Worm (Caenorhabditis elegans) whole organism, L1 larva: ENCODE measurements around the gene ncs-3.

ENCODE experiments used
- C16A3.4 ChIP-seq: fragments of 150-350 bp; optimal IDR thresholded peaks from 2 replicates; lab custom pipeline; 2014; ENCODE audit warnings: missing biosample characterization, missing genetic modification characterization
- C34B4.2 ChIP-seq: sonication (generic microtip); optimal IDR thresholded peaks from 2 replicates; lab custom pipeline; 2017; ENCODE audit warnings: mild to moderate bottlenecking, missing genetic modification characterization, missing compliant biosample characterization
- alr-1 ChIP-seq: fragments of 200-800 bp; sonication (Bioruptor generic); optimal IDR thresholded peaks from 2 replicates; lab custom pipeline; 2018; ENCODE audit warnings: borderline replicate concordance, mild to moderate bottlenecking, missing genetic modification characterization, missing compliant biosample characterization
- aly-2 ChIP-seq: fragments of 150-350 bp; optimal IDR thresholded peaks from 2 replicates; lab custom pipeline; 2014; ENCODE audit warnings: missing biosample characterization, missing genetic modification characterization
- ceh-8 ChIP-seq: fragments of 200-800 bp; sonication (Bioruptor generic); optimal IDR thresholded peaks from 2 replicates; lab custom pipeline; 2018; ENCODE audit warnings: mild to moderate bottlenecking, missing genetic modification characterization, moderate library complexity, missing compliant biosample characterization
- ceh-90 ChIP-seq: sonication (generic microtip); optimal IDR thresholded peaks from 2 replicates; lab custom pipeline; 2016; ENCODE audit warnings: missing genetic modification characterization, missing compliant biosample characterization
- dpl-1 ChIP-seq, 3 experiments: fragments of 150-350 bp in 2 of 3; sonication (generic microtip) in 1 of 3; optimal IDR thresholded peaks; 2 replicates each; lab custom pipeline; 2014 to 2017; ENCODE audit warnings: missing biosample characterization in 3 of 3, missing genetic modification characterization in 3 of 3, missing genetic modification reagents in 3 of 3
- efl-3 ChIP-seq: fragments of 200-800 bp; sonication (Bioruptor generic); optimal IDR thresholded peaks from 2 replicates; lab custom pipeline; 2018; ENCODE audit warnings: mild to moderate bottlenecking, missing genetic modification characterization, missing compliant biosample characterization
- elt-3 ChIP-seq, 6 experiments: fragments of 150-350 bp in 1 of 6; sonication (generic microtip); optimal IDR thresholded peaks; 2 replicates each; lab custom pipeline; 2017 to 2018; ENCODE audit warnings: missing biosample characterization in 6 of 6, missing genetic modification characterization in 6 of 6, inconsistent platforms in 1 of 6
- ets-5 ChIP-seq: fragments of 200-800 bp; sonication (Bioruptor generic); IDR thresholded peaks from 2 replicates; pipeline ENCODE4 v1.3.6; 2022; ENCODE audit warnings: missing genetic modification characterization, missing compliant biosample characterization
- fkh-10 ChIP-seq: sonication (generic microtip); optimal IDR thresholded peaks from 2 replicates; lab custom pipeline; 2017; ENCODE audit warnings: missing biosample characterization, missing genetic modification reagents, missing genetic modification characterization
- fos-1 ChIP-seq: fragments of 150-350 bp; optimal IDR thresholded peaks from 2 replicates; lab custom pipeline; 2014; ENCODE audit warnings: missing biosample characterization, missing genetic modification characterization
- grh-1 ChIP-seq: fragments of 200-800 bp; sonication (Bioruptor generic); IDR thresholded peaks from 2 replicates; pipeline ENCODE4 v1.3.6; 2022; ENCODE audit warnings: missing genetic modification reagents, missing genetic modification characterization, missing compliant biosample characterization
- hlh-17 ChIP-seq: fragments of 200-800 bp; sonication (Bioruptor generic); optimal IDR thresholded peaks from 2 replicates; lab custom pipeline; 2018; ENCODE audit warnings: missing genetic modification characterization, mild to moderate bottlenecking, missing compliant biosample characterization, moderate library complexity, borderline replicate concordance
- hpl-2 ChIP-seq: fragments of 150-350 bp; optimal IDR thresholded peaks from 2 replicates; lab custom pipeline; 2014; ENCODE audit warnings: missing biosample characterization, missing genetic modification reagents, missing genetic modification characterization
- isw-1 ChIP-seq: fragments of 200-800 bp; sonication (Bioruptor generic); IDR thresholded peaks from 2 replicates; pipeline ENCODE4 v1.3.6; 2022; ENCODE audit warnings: missing genetic modification characterization, missing compliant biosample characterization
- jun-1 ChIP-seq: fragments of 150-350 bp; optimal IDR thresholded peaks from 2 replicates; lab custom pipeline; 2014; ENCODE audit warnings: missing biosample characterization, missing genetic modification reagents, missing genetic modification characterization
- lin-14 ChIP-seq: fragments of 200-800 bp; sonication (Bioruptor generic); optimal IDR thresholded peaks from 2 replicates; lab custom pipeline; 2018; ENCODE audit warnings: mild to moderate bottlenecking, missing genetic modification characterization, moderate library complexity, missing compliant biosample characterization
- lin-35 ChIP-seq, 2 experiments: fragments of 150-350 bp; optimal IDR thresholded peaks; 2 replicates each; lab custom pipeline; 2014; ENCODE audit warnings: missing biosample characterization in 2 of 2, missing genetic modification characterization in 2 of 2, missing genetic modification reagents in 2 of 2
- lir-3 ChIP-seq: sonication (generic microtip); optimal IDR thresholded peaks from 2 replicates; lab custom pipeline; 2016; ENCODE audit warnings: mild to moderate bottlenecking, missing genetic modification characterization, moderate library complexity, missing compliant biosample characterization; ENCODE audit not compliant: poor library complexity
- lsy-2 ChIP-seq, 2 experiments: fragments of 150-350 bp; optimal IDR thresholded peaks; 2 replicates each; lab custom pipeline; 2014; ENCODE audit warnings: missing biosample characterization in 2 of 2, missing genetic modification characterization in 2 of 2
- mab-9 ChIP-seq: fragments of 200-800 bp; sonication (Bioruptor generic); IDR thresholded peaks from 2 replicates; pipeline ENCODE4 v1.3.6; 2022; ENCODE audit warnings: missing genetic modification reagents, missing genetic modification characterization, missing compliant biosample characterization
- mdl-1 ChIP-seq, 2 experiments: fragments of 150-350 bp; optimal IDR thresholded peaks; 2 replicates each; lab custom pipeline; 2014 to 2017; ENCODE audit warnings: missing biosample characterization in 2 of 2, missing genetic modification characterization in 2 of 2, inconsistent platforms in 1 of 2
- nhr-11 ChIP-seq: fragments of 150-350 bp; optimal IDR thresholded peaks from 2 replicates; lab custom pipeline; 2014; ENCODE audit warnings: missing biosample characterization, missing genetic modification characterization
- nhr-20 ChIP-seq: sonication (generic microtip); optimal IDR thresholded peaks from 2 replicates; lab custom pipeline; 2016; ENCODE audit warnings: mild to moderate bottlenecking, missing genetic modification characterization, missing compliant biosample characterization
- nhr-28 ChIP-seq: fragments of 150-350 bp; optimal IDR thresholded peaks from 2 replicates; lab custom pipeline; 2014; ENCODE audit warnings: missing biosample characterization, missing genetic modification characterization
- nhr-47 ChIP-seq: sonication (generic microtip); optimal IDR thresholded peaks from 2 replicates; lab custom pipeline; 2016; ENCODE audit warnings: mild to moderate bottlenecking, missing genetic modification characterization, moderate library complexity, missing compliant biosample characterization
- nhr-71 ChIP-seq: sonication (generic microtip); optimal IDR thresholded peaks from 2 replicates; lab custom pipeline; 2016; ENCODE audit warnings: mild to moderate bottlenecking, missing genetic modification characterization, moderate library complexity, missing compliant biosample characterization
- nhr-76 ChIP-seq: sonication (generic microtip); optimal IDR thresholded peaks from 2 replicates; lab custom pipeline; 2017; ENCODE audit warnings: missing biosample characterization, missing genetic modification characterization
- nhr-84 ChIP-seq: sonication (generic microtip); optimal IDR thresholded peaks from 2 replicates; lab custom pipeline; 2017; ENCODE audit warnings: missing biosample characterization, missing genetic modification characterization
- nhr-85 ChIP-seq: sonication (generic microtip); peaks from one replicate; lab custom pipeline; 2016; ENCODE audit warnings: missing genetic modification characterization, inconsistent platforms, missing compliant biosample characterization
- pag-3 ChIP-seq: sonication (generic microtip); optimal IDR thresholded peaks from 2 replicates; lab custom pipeline; 2017; ENCODE audit warnings: missing genetic modification characterization, mild to moderate bottlenecking, missing compliant biosample characterization, antibody characterized with exemption, borderline replicate concordance; ENCODE audit not compliant: insufficient read depth
- pax-3 ChIP-seq: fragments of 200-800 bp; sonication (Bioruptor generic); optimal IDR thresholded peaks from 2 replicates; lab custom pipeline; 2018; ENCODE audit warnings: mild to moderate bottlenecking, missing genetic modification characterization, moderate library complexity, missing compliant biosample characterization
- rnt-1 ChIP-seq: sonication (generic microtip); optimal IDR thresholded peaks from 2 replicates; lab custom pipeline; 2016; ENCODE audit warnings: mild to moderate bottlenecking, missing genetic modification characterization, moderate library complexity, missing compliant biosample characterization
- skn-1 ChIP-seq: fragments of 150-350 bp; optimal IDR thresholded peaks from 2 replicates; lab custom pipeline; 2014; ENCODE audit warnings: missing biosample characterization, missing genetic modification characterization
- snu-23 ChIP-seq: sonication (generic microtip); optimal IDR thresholded peaks from 2 replicates; lab custom pipeline; 2016; ENCODE audit warnings: missing genetic modification characterization, missing compliant biosample characterization
- sox-4 ChIP-seq: sonication (generic microtip); optimal IDR thresholded peaks from 2 replicates; lab custom pipeline; 2016; ENCODE audit warnings: missing genetic modification characterization, missing compliant biosample characterization
- sptf-1 ChIP-seq: fragments of 150-350 bp; optimal IDR thresholded peaks from 2 replicates; lab custom pipeline; 2014; ENCODE audit warnings: missing biosample characterization, missing genetic modification characterization
- sup-37 ChIP-seq: fragments of 200-800 bp; sonication (Bioruptor generic); optimal IDR thresholded peaks from 2 replicates; lab custom pipeline; 2018; ENCODE audit warnings: mild to moderate bottlenecking, missing genetic modification characterization, missing compliant biosample characterization
- swsn-7 ChIP-seq: sonication (generic microtip); optimal IDR thresholded peaks from 2 replicates; lab custom pipeline; 2016; ENCODE audit warnings: missing genetic modification characterization, missing compliant biosample characterization
- unc-130 ChIP-seq: fragments of 150-350 bp; optimal IDR thresholded peaks from 2 replicates; lab custom pipeline; 2017; ENCODE audit warnings: missing biosample characterization, missing genetic modification characterization, inconsistent platforms
- unc-30 ChIP-seq: sonication (generic microtip); optimal IDR thresholded peaks from 2 replicates; lab custom pipeline; 2017; ENCODE audit warnings: missing biosample characterization, missing genetic modification characterization
- zag-1 ChIP-seq: fragments of 150-350 bp; optimal IDR thresholded peaks from 2 replicates; lab custom pipeline; 2014; ENCODE audit warnings: missing biosample characterization, missing genetic modification characterization
- zip-4 ChIP-seq: fragments of 200-800 bp; sonication (Bioruptor generic); optimal IDR thresholded peaks from 2 replicates; lab custom pipeline; 2018; ENCODE audit warnings: mild to moderate bottlenecking, missing genetic modification characterization, moderate library complexity, missing compliant biosample characterization

ncs-3 gene

ce11 chrX:1012385-1012866, 41.5 kb upstream of the ncs-3 start (continued):
- TF ChIP-seq lsy-2 (tag; optimal IDR thresholded peaks at IDR 0.05; lab: Kevin White, UChicago) (peak in 1 of 2 experiments; percentile 31), fos-1 (tag; lab: Kevin White, UChicago) (no peak), nhr-11 (no peak), fkh-10 (no peak), hpl-2 (GFP tag; lab: Kevin White, UChicago) (no peak), ceh-90 (tag; lab: Kevin White, UChicago) (no peak), nhr-47 (tag; lab: Kevin White, UChicago) (peak; percentile 43), swsn-7 (tag; lab: Kevin White, UChicago) (no peak), mdl-1 (tag; optimal IDR thresholded peaks at IDR 0.05; lab: Kevin White, UChicago) (no peak), jun-1 (tag; lab: Kevin White, UChicago) (no peak), elt-3 (tag; optimal IDR thresholded peaks at IDR 0.05; lab: Kevin White, UChicago) (no peak), lin-35 (GFP tag; optimal IDR thresholded peaks at IDR 0.05; lab: Kevin White, UChicago) (peak in 1 of 2 experiments; percentile 52), mab-9 (GFP tag; lab: Robert Waterston, UW) (no peak), nhr-76 (tag; lab: Kevin White, UChicago) (no peak), rnt-1 (tag; lab: Kevin White, UChicago) (no peak)

- TF ChIP-seq nhr-85 (tag; lab: Kevin White, UChicago) (peak; percentile 57), hlh-17 (GFP tag; lab: Kevin White, UChicago) (no peak), ets-5 (GFP tag; lab: Robert Waterston, UW) (no peak), fkh-10 (peak; percentile 79), lin-14 (GFP tag; lab: Kevin White, UChicago) (peak; percentile 58), unc-30 (tag; lab: Kevin White, UChicago) (no peak)
Measured at ce11 chrX:1014708-1015107, 39.2 kb upstream of the ncs-3 start.

ce11 chrX:1017456-1017855, 36.4 kb upstream of the ncs-3 start, which contains the start of the genes F55A4.13 and nlf-1:
Gene F55A4.13, minus strand, starts transcription at chrX:1017556.
Gene nlf-1, minus strand, starts transcription at chrX:1017567.
- TF ChIP-seq pax-3, result no peak
- TF ChIP-seq elt-3 (tag; optimal IDR thresholded peaks at IDR 0.05; lab: Kevin White, UChicago), result no peak
- TF ChIP-seq dpl-1 (GFP tag; optimal IDR thresholded peaks at IDR 0.05; lab: Kevin White, UChicago), result no peak

ce11 chrX:1018586-1018985, 35.3 kb upstream of the ncs-3 start:
- TF ChIP-seq nhr-71 (peak; percentile 63), skn-1 (tag; lab: Kevin White, UChicago) (peak; percentile 31), pax-3 (no peak), zip-4 (GFP tag; lab: Kevin White, UChicago) (no peak), snu-23 (GFP tag; lab: Kevin White, UChicago) (peak; percentile 1), nhr-76 (tag; lab: Kevin White, UChicago) (no peak), aly-2 (tag; lab: Kevin White, UChicago) (no peak), sptf-1 (no peak), nhr-28 (tag; lab: Kevin White, UChicago) (no peak), alr-1 (tag; lab: Kevin White, UChicago) (no peak), sox-4 (tag; lab: Kevin White, UChicago) (peak; percentile 12), C16A3.4 (no peak), pag-3 (tag; lab: Kevin White, UChicago) (no peak), ceh-90 (tag; lab: Kevin White, UChicago) (no peak), rnt-1 (tag; lab: Kevin White, UChicago) (no peak), dpl-1 (GFP tag; optimal IDR thresholded peaks at IDR 0.05; lab: Kevin White, UChicago) (no peak), lin-35 (GFP tag; optimal IDR thresholded peaks at IDR 0.05; lab: Kevin White, UChicago) (no peak), nhr-84 (tag; lab: Kevin White, UChicago) (no peak), efl-3 (GFP tag; lab: Kevin White, UChicago) (no peak), nhr-20 (tag; lab: Kevin White, UChicago) (no peak), C34B4.2 (tag; lab: Kevin White, UChicago) (no peak), hlh-17 (GFP tag; lab: Kevin White, UChicago) (no peak), ceh-8 (GFP tag; lab: Kevin White, UChicago) (peak; percentile 60), unc-130 (no peak), fos-1 (tag; lab: Kevin White, UChicago) (no peak), swsn-7 (tag; lab: Kevin White, UChicago) (peak; percentile 29), grh-1 (no peak), sup-37 (GFP tag; lab: Kevin White, UChicago) (no peak), lin-14 (GFP tag; lab: Kevin White, UChicago) (peak; percentile 85), lir-3 (tag; lab: Kevin White, UChicago) (no peak), zag-1 (tag; lab: Kevin White, UChicago) (no peak), isw-1 (GFP tag; lab: Robert Waterston, UW) (no peak)
